Worm (Caenorhabditis elegans) whole organism, midembryonic: ENCODE measurements around the gene Y5F2A.4.

Source experiments
- T22C8.4 ChIP-seq: fragments of 200-800 bp; sonication (Bioruptor generic); IDR thresholded peaks from 2 replicates; pipeline ENCODE4 v1.3.6; 2022; ENCODE audit warnings: missing genetic modification characterization, missing compliant biosample characterization
- cog-1 ChIP-seq: sonication (generic microtip); optimal IDR thresholded peaks from 2 replicates; lab custom pipeline; 2016; ENCODE audit warnings: missing genetic modification characterization, missing compliant biosample characterization
- flt-1 ChIP-seq: fragments of 200-800 bp; sonication (Bioruptor generic); IDR thresholded peaks from 2 replicates; pipeline ENCODE4 v1.3.6; 2022; ENCODE audit warnings: missing genetic modification characterization, missing compliant biosample characterization
- klf-2 ChIP-seq: fragments of 200-800 bp; sonication (Bioruptor generic); conservative IDR thresholded peaks from 2 replicates; pipeline ENCODE4 v1.3.6; 2022; ENCODE audit warnings: missing genetic modification reagents, missing genetic modification characterization, missing compliant biosample characterization
- ztf-29 ChIP-seq: fragments of 200-800 bp; sonication (Bioruptor generic); IDR thresholded peaks from 2 replicates; pipeline ENCODE4 v1.3.6; 2022; ENCODE audit warnings: missing genetic modification reagents, missing genetic modification characterization, missing compliant biosample characterization

- no peak for TF ChIP-seq klf-2 (GFP tag; lab: Robert Waterston, UW)
- no peak for TF ChIP-seq ztf-29 (GFP tag; lab: Robert Waterston, UW)
- no peak for TF ChIP-seq cog-1 (tag; lab: Kevin White, UChicago)
- TF ChIP-seq T22C8.4 (GFP tag; lab: Robert Waterston, UW): no peak
- no peak for TF ChIP-seq flt-1 (GFP tag; lab: Robert Waterston, UW)
Measured at ce11 chrIV:11048871-11049270, 29.5 kb downstream of the Y5F2A.4 start, which contains the start of gene F36H1.11.
